Worm (Caenorhabditis elegans) whole organism, L3 larva: ENCODE results near the gene sdz-15.

Experiments used
- ZK546.5 ChIP-seq: sonication (generic microtip); optimal IDR thresholded peaks from 2 replicates; lab custom pipeline; 2017; ENCODE audit warnings: missing biosample characterization, missing genetic modification characterization
- ceh-9 ChIP-seq: sonication (generic microtip); optimal IDR thresholded peaks from 2 replicates; lab custom pipeline; 2018; ENCODE audit warnings: missing biosample characterization, missing genetic modification characterization
- egl-27 ChIP-seq: sonication (generic microtip); optimal IDR thresholded peaks from 4 replicates; lab custom pipeline; 2017; ENCODE audit warnings: missing biosample characterization, missing genetic modification reagents, missing genetic modification characterization
- elt-1 ChIP-seq: fragments of 150-350 bp; optimal IDR thresholded peaks from 2 replicates; lab custom pipeline; 2014; ENCODE audit warnings: missing biosample characterization, missing genetic modification characterization
- elt-3 ChIP-seq, 3 experiments: fragments of 150-350 bp in 1 of 3; sonication (generic microtip) in 2 of 3; optimal IDR thresholded peaks; 2 replicates in 2 of 3; 4 replicates in 1 of 3; lab custom pipeline; 2014 to 2017; ENCODE audit warnings: missing biosample characterization in 3 of 3, missing genetic modification characterization in 3 of 3
- jun-1 ChIP-seq: fragments of 150-350 bp; optimal IDR thresholded peaks from 2 replicates; lab custom pipeline; 2014; ENCODE audit warnings: missing biosample characterization, missing genetic modification reagents, missing genetic modification characterization
- lin-39 ChIP-seq: fragments of 150-350 bp; optimal IDR thresholded peaks from 2 replicates; lab custom pipeline; 2018; ENCODE audit warnings: missing biosample characterization, missing genetic modification reagents, missing genetic modification characterization
- mdl-1 ChIP-seq: fragments of 150-350 bp; optimal IDR thresholded peaks from 2 replicates; lab custom pipeline; 2014; ENCODE audit warnings: missing biosample characterization, missing genetic modification characterization
- nfya-1 ChIP-seq: sonication (generic microtip); optimal IDR thresholded peaks from 2 replicates; lab custom pipeline; 2017; ENCODE audit warnings: missing genetic modification characterization, mild to moderate bottlenecking, missing compliant biosample characterization, antibody characterized with exemption, moderate library complexity; ENCODE audit not compliant: insufficient read depth
- nhr-11 ChIP-seq: fragments of 150-350 bp; optimal IDR thresholded peaks from 2 replicates; lab custom pipeline; 2014; ENCODE audit warnings: missing biosample characterization, missing genetic modification characterization
- pha-4 ChIP-seq: fragments of 150-350 bp; optimal IDR thresholded peaks from 2 replicates; lab custom pipeline; 2014; ENCODE audit warnings: missing biosample characterization, missing genetic modification reagents, missing genetic modification characterization
- pqm-1 ChIP-seq: fragments of 150-350 bp; optimal IDR thresholded peaks from 2 replicates; lab custom pipeline; 2017; ENCODE audit warnings: missing biosample characterization, missing genetic modification characterization, inconsistent platforms
- ztf-11 ChIP-seq: fragments of 150-350 bp; optimal IDR thresholded peaks from 2 replicates; lab custom pipeline; 2014; ENCODE audit warnings: missing biosample characterization, missing genetic modification characterization

DNA sequence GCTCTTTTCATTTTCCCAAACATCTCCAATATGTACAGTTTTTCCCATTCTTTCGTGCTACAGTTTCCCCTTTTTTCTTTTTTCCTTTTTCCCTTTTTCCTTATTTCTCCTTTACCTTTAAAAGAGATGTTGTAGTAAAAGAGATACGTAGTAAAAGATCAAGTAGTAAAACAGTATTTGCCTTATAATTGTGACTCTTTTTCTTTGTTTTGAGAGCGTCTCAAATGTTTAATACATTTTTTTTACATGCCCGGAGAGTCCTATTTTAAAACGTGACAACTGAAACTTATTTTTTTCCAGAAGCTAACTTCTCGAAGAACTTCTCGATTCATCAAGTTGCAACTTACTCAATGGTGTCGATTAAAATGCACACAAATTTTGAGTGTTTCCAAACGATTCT lies 9.6 kb downstream of the sdz-15 start, which contains the start of gene F23F12.12:
- TF ChIP-seq nfya-1 (tag; lab: Kevin White, UChicago) (no peak), jun-1 (tag; lab: Kevin White, UChicago) (no peak), mdl-1 (tag; lab: Kevin White, UChicago) (no peak), ZK546.5 (tag; lab: Kevin White, UChicago) (no peak), elt-3 (tag; optimal IDR thresholded peaks at IDR 0.05; lab: Kevin White, UChicago) (no peak), nhr-11 (tag; lab: Kevin White, UChicago) (no peak), pqm-1 (no peak), pha-4 (tag; lab: Kevin White, UChicago) (no peak), ceh-9 (tag; lab: Kevin White, UChicago) (no peak), ztf-11 (tag; lab: Kevin White, UChicago) (no peak), lin-39 (tag; lab: Kevin White, UChicago) (no peak), egl-27 (tag; lab: Kevin White, UChicago) (no peak), elt-1 (no peak)
